Worm (Caenorhabditis elegans): ENCODE measurements around the gene C42C1.12.

- TF ChIP-seq ztf-4 (tag; optimal IDR thresholded peaks at IDR 0.05) (no peak), pax-3 (tag; optimal IDR thresholded peaks at IDR 0.05) (no peak), ets-5 (GFP tag; IDR thresholded peaks at IDR 0.05) (no peak), nhr-12 (tag; optimal IDR thresholded peaks at IDR 0.05) (no peak), ceh-90 (tag; optimal IDR thresholded peaks at IDR 0.05) (no peak), unc-62 (GFP tag; optimal IDR thresholded peaks at IDR 0.05) (no peak), F16B12.6 (tag; optimal IDR thresholded peaks at IDR 0.05) (no peak), nhr-90 (tag; optimal IDR thresholded peaks at IDR 0.05; ENCODE audit: poor library complexity) (no peak), jun-1 (tag; optimal IDR thresholded peaks at IDR 0.05) (no peak)
Observed at ce11 chrIV:12307720-12308119, 25.7 kb upstream of the C42C1.12 start, which contains the start of gene oac-57.

Measured in whole organism, L1 larva.